Fruit fly (Drosophila melanogaster) whole organism, wandering third instar larva: ENCODE results near the gene Ras64B.

Experiments used
- Abd-B ChIP-seq: fragments of >200 bp; optimal IDR thresholded peaks from 2 replicates; lab custom pipeline; 2017; ENCODE audit warnings: missing biosample characterization, missing genetic modification characterization
- CG32264 ChIP-seq: fragments of 200-800 bp; sonication (Bioruptor generic); optimal IDR thresholded peaks from 2 replicates; lab custom pipeline; 2016; ENCODE audit warnings: missing biosample characterization, missing genetic modification characterization
- CG9705 ChIP-seq: fragments of 200-800 bp; sonication (Bioruptor generic); optimal IDR thresholded peaks from 2 replicates; lab custom pipeline; 2018; ENCODE audit warnings: missing biosample characterization, mild to moderate bottlenecking, missing genetic modification characterization
- CrebA ChIP-seq: fragments of 200-800 bp; sonication (Bioruptor generic); optimal IDR thresholded peaks from 2 replicates; lab custom pipeline; 2016; ENCODE audit warnings: missing biosample characterization, mild to moderate bottlenecking, missing genetic modification characterization, borderline replicate concordance
- Dfd ChIP-seq: fragments of >200 bp; optimal IDR thresholded peaks from 2 replicates; lab custom pipeline; 2017; ENCODE audit warnings: missing biosample characterization, missing genetic modification characterization
- Dif ChIP-seq: fragments of 200-275, 200-300 bp; sonication (Bioruptor generic); optimal IDR thresholded peaks from 2 replicates; lab custom pipeline; 2018; ENCODE audit warnings: missing biosample characterization, missing genetic modification characterization; ENCODE audit not compliant: partially characterized antibody
- GATAd ChIP-seq: sonication (Bioruptor generic); optimal IDR thresholded peaks from 2 replicates; lab custom pipeline; 2016; ENCODE audit warnings: missing biosample characterization, missing genetic modification characterization
- HLH106 ChIP-seq: fragments of 200-800 bp; optimal IDR thresholded peaks from 3 replicates; lab custom pipeline; 2019; ENCODE audit warnings: missing biosample characterization, mild to moderate bottlenecking, missing genetic modification characterization, moderate library complexity
- Hnf4 ChIP-seq: fragments of 200-800 bp; sonication (Bioruptor generic); optimal IDR thresholded peaks from 2 replicates; lab custom pipeline; 2016; ENCODE audit warnings: missing biosample characterization, mild to moderate bottlenecking, missing genetic modification characterization
- Hr78 ChIP-seq: fragments of >200 bp; optimal IDR thresholded peaks from 2 replicates; lab custom pipeline; 2017; ENCODE audit warnings: missing biosample characterization, missing genetic modification characterization
- Hr83 ChIP-seq: fragments of 200-300 bp; sonication (Bioruptor generic); optimal IDR thresholded peaks from 2 replicates; lab custom pipeline; 2016; ENCODE audit warnings: missing biosample characterization, mild to moderate bottlenecking, missing genetic modification characterization, moderate library complexity; ENCODE audit not compliant: poor library complexity, severe bottlenecking
- Jra ChIP-seq: sonication (Bioruptor generic); optimal IDR thresholded peaks from 2 replicates; lab custom pipeline; 2016; ENCODE audit warnings: missing biosample characterization, missing genetic modification characterization
- Mio ChIP-seq: sonication (Bioruptor generic); optimal IDR thresholded peaks from 2 replicates; lab custom pipeline; 2016; ENCODE audit warnings: missing biosample characterization, missing genetic modification characterization
- Myc ChIP-seq: fragments of >200 bp; optimal IDR thresholded peaks from 2 replicates; lab custom pipeline; 2017
- N ChIP-seq: fragments of >200 bp; optimal IDR thresholded peaks from 2 replicates; lab custom pipeline; 2018; ENCODE audit warnings: missing biosample characterization, missing external identifiers, missing genetic modification characterization
- OdsH ChIP-seq: fragments of 200-800 bp; sonication (Bioruptor generic); optimal IDR thresholded peaks from 2 replicates; lab custom pipeline; 2016; ENCODE audit warnings: missing biosample characterization, mild to moderate bottlenecking, missing genetic modification characterization
- Rel ChIP-seq, 2 experiments: fragments of 200-800 bp; sonication (Bioruptor generic) in 1 of 2; optimal IDR thresholded peaks; 2 replicates in 1 of 2; 3 replicates in 1 of 2; lab custom pipeline; 2016 to 2019; ENCODE audit warnings: mild to moderate bottlenecking in 2 of 2, missing biosample characterization in 2 of 2, missing genetic modification characterization in 2 of 2, moderate library complexity in 1 of 2
- Sp1 ChIP-seq: fragments of 200-800 bp; sonication (Bioruptor generic); optimal IDR thresholded peaks from 3 replicates; lab custom pipeline; 2019; ENCODE audit warnings: missing biosample characterization, mild to moderate bottlenecking, missing genetic modification characterization, moderate library complexity
- Vsx2 ChIP-seq: fragments of 200-300, 225-300 bp; sonication (Bioruptor generic); optimal IDR thresholded peaks from 2 replicates; lab custom pipeline; 2018; ENCODE audit warnings: missing biosample characterization, missing genetic modification characterization; ENCODE audit not compliant: partially characterized antibody
- br ChIP-seq: fragments of 200-800 bp; sonication (Bioruptor generic); optimal IDR thresholded peaks from 2 replicates; lab custom pipeline; 2016; ENCODE audit warnings: missing biosample characterization, missing genetic modification characterization
- brk ChIP-seq: fragments of 200-800 bp; sonication (Bioruptor generic); optimal IDR thresholded peaks from 2 replicates; lab custom pipeline; 2016; ENCODE audit warnings: missing biosample characterization, mild to moderate bottlenecking, missing genetic modification characterization
- dl ChIP-seq, 2 experiments: fragments of 175-275, 200-275 bp in 1 of 2; fragments of 200-275 bp in 1 of 2; sonication (Bioruptor generic); optimal IDR thresholded peaks; lab custom pipeline; 2018; ENCODE audit warnings: mild to moderate bottlenecking in 2 of 2, missing biosample characterization in 2 of 2, missing genetic modification characterization in 2 of 2, moderate library complexity in 2 of 2; ENCODE audit not compliant: partially characterized antibody in 2 of 2, insufficient read depth in 1 of 2
- dmrt93B ChIP-seq: fragments of 200-800 bp; sonication (Bioruptor generic); optimal IDR thresholded peaks from 2 replicates; lab custom pipeline; 2018; ENCODE audit warnings: missing biosample characterization, mild to moderate bottlenecking, missing genetic modification characterization
- dsf ChIP-seq: sonication (Bioruptor generic); optimal IDR thresholded peaks from 2 replicates; lab custom pipeline; 2016; ENCODE audit warnings: missing biosample characterization, missing genetic modification characterization, borderline replicate concordance
- ey ChIP-seq: fragments of 200-800 bp; sonication (Bioruptor generic); optimal IDR thresholded peaks from 2 replicates; lab custom pipeline; 2016; ENCODE audit warnings: missing biosample characterization, missing genetic modification characterization
- foxo ChIP-seq, 2 experiments: fragments of 200-800 bp; sonication (Bioruptor generic); optimal IDR thresholded peaks; 2 replicates in 1 of 2; 3 replicates in 1 of 2; lab custom pipeline; 2016 to 2017; ENCODE audit warnings: missing biosample characterization in 2 of 2, missing genetic modification characterization in 2 of 2
- fru ChIP-seq: fragments of 200-800 bp; sonication (Bioruptor generic); optimal IDR thresholded peaks from 3 replicates; lab custom pipeline; 2016; ENCODE audit warnings: missing biosample characterization, mild to moderate bottlenecking, missing genetic modification characterization
- h ChIP-seq: fragments of 200-800 bp; sonication (Bioruptor generic); optimal IDR thresholded peaks from 3 replicates; lab custom pipeline; 2016; ENCODE audit warnings: missing biosample characterization, mild to moderate bottlenecking, missing genetic modification characterization
- jim ChIP-seq: fragments of 175-275, 200-325 bp; sonication (Bioruptor generic); optimal IDR thresholded peaks from 2 replicates; lab custom pipeline; 2016; ENCODE audit warnings: missing biosample characterization, mild to moderate bottlenecking, missing genetic modification characterization
- lola ChIP-seq: fragments of >200 bp; optimal IDR thresholded peaks from 2 replicates; lab custom pipeline; 2017; ENCODE audit warnings: missing biosample characterization, missing genetic modification characterization
- pan ChIP-seq: fragments of >200 bp; optimal IDR thresholded peaks from 2 replicates; lab custom pipeline; 2017
- psq ChIP-seq: fragments of 200-800 bp; sonication (Bioruptor generic); optimal IDR thresholded peaks from 3 replicates; lab custom pipeline; 2017; ENCODE audit warnings: missing biosample characterization, mild to moderate bottlenecking, missing genetic modification characterization, moderate library complexity
- rgr ChIP-seq: fragments of 200-800 bp; sonication (Bioruptor generic); optimal IDR thresholded peaks from 3 replicates; lab custom pipeline; 2016; ENCODE audit warnings: missing biosample characterization, mild to moderate bottlenecking, missing genetic modification characterization
- sage ChIP-seq: fragments of 200-800 bp; sonication (Bioruptor generic); optimal IDR thresholded peaks from 2 replicates; lab custom pipeline; 2016; ENCODE audit warnings: missing biosample characterization, mild to moderate bottlenecking, missing genetic modification characterization
- sv ChIP-seq: fragments of 200-800 bp; sonication (Bioruptor generic); optimal IDR thresholded peaks from 3 replicates; lab custom pipeline; 2016; ENCODE audit warnings: missing biosample characterization, missing genetic modification characterization
- tai ChIP-seq: sonication (Bioruptor generic); optimal IDR thresholded peaks from 2 replicates; lab custom pipeline; 2016; ENCODE audit warnings: missing biosample characterization, missing genetic modification characterization
- usp ChIP-seq: fragments of >200 bp; optimal IDR thresholded peaks from 2 replicates; lab custom pipeline; 2017; ENCODE audit warnings: missing biosample characterization, missing genetic modification characterization
- woc ChIP-seq: sonication (Bioruptor generic); optimal IDR thresholded peaks from 2 replicates; lab custom pipeline; 2016; ENCODE audit warnings: missing biosample characterization, mild to moderate bottlenecking, missing genetic modification characterization

Gene Ras64B

DNA sequence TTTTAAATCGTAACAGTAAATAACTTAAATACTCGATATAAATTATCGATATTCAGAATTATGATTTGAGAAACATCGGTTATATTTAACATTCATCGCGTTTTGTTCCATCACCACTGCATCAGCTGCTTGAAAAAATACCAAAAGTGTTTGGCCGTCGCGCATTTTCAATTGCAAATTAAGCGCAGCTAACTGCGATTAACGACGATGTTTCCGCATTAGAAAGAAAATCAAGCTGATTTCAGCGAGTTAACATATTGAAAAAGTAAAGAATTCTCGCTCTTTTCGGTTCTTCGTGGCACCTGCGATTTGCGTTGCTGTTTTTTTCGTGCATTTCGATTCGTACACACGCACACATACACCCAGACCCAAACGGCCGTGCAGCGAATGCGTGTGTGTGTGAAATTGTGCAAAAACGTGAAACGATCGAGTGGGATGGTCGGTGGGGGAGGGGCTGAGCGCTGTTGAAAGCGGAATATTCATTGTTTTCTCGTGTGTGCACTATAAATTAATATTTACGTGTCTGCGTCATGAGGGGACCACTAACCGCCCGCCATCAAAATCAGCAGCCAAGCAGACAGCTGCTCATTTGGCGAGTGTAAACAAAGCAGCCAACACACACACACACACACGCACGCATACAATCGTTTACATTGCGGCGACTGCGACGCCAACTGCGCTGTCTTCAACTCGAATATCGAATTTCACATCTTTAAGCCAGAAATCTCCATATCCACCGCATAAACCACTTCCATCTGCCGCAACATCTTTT is 30.6 kb upstream of the Ras64B start, which contains the start of gene Ack:
Gene Ack (plus strand): TSS at position 115 of the 772 bp plus-strand sequence.
- TF ChIP-seq Hr78 (GFP tag; lab: Kevin White, UChicago) = peak; percentile 35
- peak; percentile 72 for TF ChIP-seq N (GFP tag; lab: Kevin White, UChicago)
- TF ChIP-seq sage (GFP tag; lab: Kevin White, UChicago) = no peak

DNA sequence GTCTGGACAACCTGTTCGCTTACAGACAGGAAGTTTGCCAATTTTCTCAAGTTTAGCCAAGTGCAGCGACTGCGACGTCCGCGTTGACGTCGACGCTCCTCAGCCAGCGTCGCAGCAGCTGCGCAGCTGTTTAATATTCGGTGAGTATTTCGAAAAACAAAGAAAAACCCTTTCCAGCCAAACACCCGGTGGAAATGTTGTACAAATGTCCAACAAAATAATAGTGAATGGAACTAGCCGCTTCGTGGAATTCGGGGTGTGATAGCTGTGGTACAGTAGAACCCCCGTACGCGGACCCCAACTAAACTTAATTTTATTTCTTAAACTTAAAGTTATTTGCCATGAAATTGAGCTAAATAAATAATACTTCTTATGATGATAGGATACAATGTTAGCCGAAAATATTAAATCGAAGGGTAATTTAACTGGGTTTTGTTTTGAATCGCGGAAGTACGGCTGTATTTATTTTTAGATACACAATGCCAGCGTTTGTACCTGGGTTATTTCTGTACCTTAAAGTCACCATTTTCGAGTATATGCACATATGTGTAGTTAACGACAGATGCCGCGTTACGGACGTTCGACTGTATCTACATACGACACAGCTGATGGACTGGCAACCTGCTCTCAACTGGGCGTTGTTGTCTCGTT is 29.9 kb upstream of the Ras64B start:
- TF ChIP-seq foxo (GFP tag; optimal IDR thresholded peaks at IDR 0.05; lab: Kevin White, UChicago) = peak in 1 of 2 experiments; percentile 27
- TF ChIP-seq Myc = no peak
- TF ChIP-seq psq = peak; percentile 27
- no peak for TF ChIP-seq GATAd
- TF ChIP-seq h (GFP tag; lab: Kevin White, UChicago) = peak; percentile 46
- no peak for TF ChIP-seq jim (GFP tag; lab: Kevin White, UChicago)
- TF ChIP-seq usp (GFP tag; lab: Kevin White, UChicago) = no peak
- no peak for TF ChIP-seq tai (GFP tag; lab: Kevin White, UChicago)
- no peak for TF ChIP-seq Dif (GFP tag; lab: Kevin White, UChicago)
- no peak for TF ChIP-seq CG9705 (GFP tag; lab: Kevin White, UChicago)
- no peak for TF ChIP-seq N (GFP tag; lab: Kevin White, UChicago)
- TF ChIP-seq woc (GFP tag; lab: Kevin White, UChicago) = peak; percentile 28
- TF ChIP-seq Sp1 (GFP tag; lab: Kevin White, UChicago) = peak; percentile 26
- TF ChIP-seq Abd-B (GFP tag; lab: Kevin White, UChicago) = no peak
- no peak for TF ChIP-seq dsf (GFP tag; lab: Kevin White, UChicago)
- peak; percentile 59 for TF ChIP-seq fru (GFP tag; lab: Kevin White, UChicago)
- TF ChIP-seq Vsx2 (GFP tag; lab: Kevin White, UChicago) = no peak
- peak; percentile 67 for TF ChIP-seq sv (GFP tag; lab: Kevin White, UChicago)
- TF ChIP-seq OdsH = no peak
- no peak for TF ChIP-seq Dfd
- no peak for TF ChIP-seq Mio (GFP tag; lab: Kevin White, UChicago)
- no peak for TF ChIP-seq Rel (GFP tag; optimal IDR thresholded peaks at IDR 0.05; lab: Kevin White, UChicago)
- TF ChIP-seq Rel (tag; optimal IDR thresholded peaks at IDR 0.05; lab: Kevin White, UChicago) = no peak
- no peak for TF ChIP-seq sage (GFP tag; lab: Kevin White, UChicago)
- no peak for TF ChIP-seq CG32264 (GFP tag; lab: Kevin White, UChicago)
- TF ChIP-seq Jra (GFP tag; lab: Kevin White, UChicago) = peak; percentile 21
- no peak for TF ChIP-seq Hnf4 (GFP tag; lab: Kevin White, UChicago)
- peak; percentile 36 for TF ChIP-seq rgr (GFP tag; lab: Kevin White, UChicago)
- TF ChIP-seq dl (GFP tag; optimal IDR thresholded peaks at IDR 0.05; lab: Kevin White, UChicago; ENCODE audit: insufficient read depth in 1 of 2, partially characterized antibody in 2 of 2) = no peak
- TF ChIP-seq dmrt93B (GFP tag; lab: Kevin White, UChicago) = peak; percentile 2
- TF ChIP-seq br = peak; percentile 44
- no peak for TF ChIP-seq brk (GFP tag; lab: Kevin White, UChicago)
- TF ChIP-seq pan (lab: Kevin White, UChicago) = no peak
- TF ChIP-seq Hr78 (GFP tag; lab: Kevin White, UChicago) = no peak
- TF ChIP-seq HLH106 (tag; lab: Kevin White, UChicago) = peak; percentile 28
- TF ChIP-seq CrebA (GFP tag; lab: Kevin White, UChicago) = no peak
- TF ChIP-seq ey (GFP tag; lab: Kevin White, UChicago) = peak; percentile 29
- TF ChIP-seq lola (GFP tag; lab: Kevin White, UChicago) = no peak
- no peak for TF ChIP-seq Hr83 (GFP tag; lab: Kevin White, UChicago)
- TF ChIP-seq, all 38 proteins: peak for 13
